Fruit fly (Drosophila melanogaster): ENCODE measurements around the gene Ugt35B1.

dm6 chr3R:11153799-11154273 lies 16.2 kb downstream of the Ugt35B1 start, which contains the start of gene Ugt302K1:
- TF ChIP-seq CG8478 (optimal IDR thresholded peaks at IDR 0.05): no peak
- no peak for TF ChIP-seq usp (GFP tag; optimal IDR thresholded peaks at IDR 0.05)
- no peak for TF ChIP-seq psq (optimal IDR thresholded peaks at IDR 0.05)
- no peak for TF ChIP-seq Dll (optimal IDR thresholded peaks at IDR 0.05)
- no peak for TF ChIP-seq EcR (GFP tag; optimal IDR thresholded peaks at IDR 0.05)
- no peak for TF ChIP-seq pan (optimal IDR thresholded peaks at IDR 0.05)

Data from whole organism.